Worm (Caenorhabditis elegans): ENCODE data around the gene C16C10.1.

C16C10.1 gene

DNA sequence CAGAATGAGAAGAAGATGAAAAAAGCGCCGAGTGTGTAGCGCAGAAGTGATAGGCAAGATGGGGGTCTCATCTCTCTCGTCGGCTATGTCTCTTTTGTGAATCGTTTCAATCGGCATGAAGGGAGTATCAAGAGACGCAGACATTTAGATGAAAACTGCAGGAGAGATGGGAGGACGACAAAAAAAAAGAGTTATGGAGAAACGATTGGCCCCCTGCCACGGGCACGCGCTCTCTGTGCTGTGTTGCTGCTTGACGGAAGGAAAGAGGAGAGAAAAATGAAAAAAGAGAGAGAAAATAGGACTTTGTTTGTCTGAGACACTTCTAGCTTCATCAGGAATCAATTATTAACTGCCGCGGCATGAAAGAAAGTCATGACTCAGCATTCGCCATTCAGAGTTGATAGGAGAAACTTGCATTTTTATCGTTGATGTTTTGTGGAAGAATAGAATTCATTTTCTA, 42.5 kb upstream of the C16C10.1 start (continued):
- TF ChIP-seq nhr-85 (tag) (peak; percentile 88), dsc-1 (tag; optimal IDR thresholded peaks at IDR 0.05) (peak; percentile 95), egl-13 (tag; optimal IDR thresholded peaks at IDR 0.05) (peak; percentile 89), egl-27 (tag; optimal IDR thresholded peaks at IDR 0.05) (peak; percentile 29 to 84), xbp-1 (tag; optimal IDR thresholded peaks at IDR 0.05) (peak; percentile 80), lin-13 (GFP tag; optimal IDR thresholded peaks at IDR 0.05) (peak; percentile 62), nhr-237 (tag; optimal IDR thresholded peaks at IDR 0.05) (peak; percentile 69), nhr-19 (GFP tag; conservative IDR thresholded peaks at IDR 0.05) (peak; percentile 78), ztf-11 (tag; optimal IDR thresholded peaks at IDR 0.05) (no peak), C16A3.4 (tag; optimal IDR thresholded peaks at IDR 0.05) (peak; percentile 79), mef-2 (tag; optimal IDR thresholded peaks at IDR 0.05) (peak; percentile 72), lin-14 (GFP tag; optimal IDR thresholded peaks at IDR 0.05) (peak; percentile 98), zip-4 (GFP tag; optimal IDR thresholded peaks at IDR 0.05) (no peak), dpl-1 (GFP tag; optimal IDR thresholded peaks at IDR 0.05) (peak; percentile 45 to 54 (median 49)), ztf-4 (tag; optimal IDR thresholded peaks at IDR 0.05) (peak; percentile 61), ets-5 (GFP tag; IDR thresholded peaks at IDR 0.05) (no peak), unc-62 (GFP tag; optimal IDR thresholded peaks at IDR 0.05) (peak; percentile 32), swsn-7 (tag; optimal IDR thresholded peaks at IDR 0.05) (peak; percentile 88), fkh-4 (tag; optimal IDR thresholded peaks at IDR 0.05; ENCODE audit: borderline replicate concordance) (peak; percentile 69), efl-3 (GFP tag; optimal IDR thresholded peaks at IDR 0.05) (no peak), pax-3 (tag; optimal IDR thresholded peaks at IDR 0.05) (peak; percentile 61), lin-15B (tag; optimal IDR thresholded peaks at IDR 0.05) (peak; percentile 39), blmp-1 (tag; optimal IDR thresholded peaks at IDR 0.05) (peak; percentile 42), rnt-1 (tag; optimal IDR thresholded peaks at IDR 0.05) (peak; percentile 79), nhr-84 (tag; optimal IDR thresholded peaks at IDR 0.05) (no peak), hlh-17 (GFP tag; optimal IDR thresholded peaks at IDR 0.05; ENCODE audit: borderline replicate concordance) (no peak), isw-1 (GFP tag; IDR thresholded peaks at IDR 0.05) (peak; percentile 66), lsy-2 (tag; optimal IDR thresholded peaks at IDR 0.05) (peak; percentile 79 to 90), nhr-28 (tag; optimal IDR thresholded peaks at IDR 0.05) (no peak)

DNA sequence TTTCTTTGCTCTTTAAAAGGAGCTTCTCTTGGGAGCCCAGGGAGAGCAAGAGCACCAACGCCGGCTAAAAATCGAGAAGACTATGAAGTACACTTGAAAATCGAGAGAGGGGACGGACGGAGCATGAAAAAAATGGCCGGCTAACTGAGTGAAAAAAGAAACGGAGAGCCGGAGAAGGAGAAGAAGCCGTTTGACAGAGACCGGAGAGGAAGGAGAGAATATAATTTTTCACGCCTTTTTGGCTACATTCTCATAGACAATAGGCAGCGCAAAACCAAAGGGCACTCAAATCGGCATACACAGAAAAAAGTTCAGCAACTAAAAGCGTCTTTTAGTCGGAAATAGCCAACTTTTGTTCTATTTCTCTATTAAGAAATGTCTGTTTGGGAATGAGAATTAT, 40.3 kb upstream of the C16C10.1 start:
- peak; percentile 45 for TF ChIP-seq lin-14 (GFP tag; optimal IDR thresholded peaks at IDR 0.05)
- no peak for TF ChIP-seq efl-1 (optimal IDR thresholded peaks at IDR 0.05)
- TF ChIP-seq efl-1 (GFP tag; optimal IDR thresholded peaks at IDR 0.05 in 1 of 2), result peak in 1 of 2 experiments; percentile 21
- no peak for TF ChIP-seq pqm-1 (tag; optimal IDR thresholded peaks at IDR 0.05)

DNA sequence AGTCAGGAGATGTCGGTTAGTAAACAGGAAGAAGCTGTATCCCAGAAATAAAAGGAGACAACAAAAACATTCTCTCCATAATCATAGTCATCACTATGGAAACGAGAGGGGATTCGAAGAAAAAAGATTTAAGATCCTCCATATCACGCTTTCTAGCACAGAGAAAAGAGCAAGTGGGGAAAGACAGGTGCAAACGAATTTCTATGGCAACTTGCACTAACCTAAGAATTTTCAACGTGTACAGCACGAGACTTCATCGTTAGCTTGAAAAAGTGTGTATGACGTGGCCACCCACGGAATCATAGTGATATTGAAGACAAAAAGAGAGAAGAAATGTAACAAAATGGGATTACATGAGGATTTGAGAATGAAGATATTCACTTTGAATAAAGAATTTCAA, 39.6 kb upstream of the C16C10.1 start:
- TF ChIP-seq nhr-71 (tag; optimal IDR thresholded peaks at IDR 0.05) (peak; percentile 61), nhr-47 (tag; optimal IDR thresholded peaks at IDR 0.05) (peak; percentile 60), fkh-8 (tag; optimal IDR thresholded peaks at IDR 0.05) (peak; percentile 90), sox-4 (tag; optimal IDR thresholded peaks at IDR 0.05) (peak; percentile 20), hlh-4 (tag; optimal IDR thresholded peaks at IDR 0.05) (peak; percentile 2), pax-3 (tag; optimal IDR thresholded peaks at IDR 0.05) (peak; percentile 70), lin-39 (tag; optimal IDR thresholded peaks at IDR 0.05) (no peak), ceh-82 (tag; optimal IDR thresholded peaks at IDR 0.05) (no peak), dsc-1 (tag; optimal IDR thresholded peaks at IDR 0.05) (peak; percentile 79), blmp-1 (tag; optimal IDR thresholded peaks at IDR 0.05) (no peak), ztf-4 (tag; optimal IDR thresholded peaks at IDR 0.05) (peak; percentile 24)

All from whole organism, L1 larva.